Worm (Caenorhabditis elegans): ENCODE results near the gene moc-6.

moc-6 gene

DNA sequence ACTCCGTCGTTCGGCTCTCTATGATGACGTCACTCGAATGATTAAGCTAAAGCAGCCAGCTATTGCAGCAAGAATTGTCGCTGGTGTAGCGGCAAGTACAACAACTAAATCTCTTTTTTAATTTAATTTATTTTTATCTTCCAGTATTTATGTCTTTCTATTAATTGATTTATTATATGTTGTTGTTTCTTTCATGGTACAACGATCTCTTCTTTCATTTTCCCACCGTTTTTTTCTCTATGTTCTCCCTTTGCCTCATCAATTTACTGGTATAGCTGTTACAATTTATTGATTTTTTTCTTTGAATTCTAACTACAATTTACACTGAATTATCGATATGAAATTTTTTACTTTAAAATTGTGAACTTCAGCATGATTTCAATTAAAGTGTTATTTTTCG is at the start of gene moc-6:
Gene moc-6 (plus strand): TSS at position 301 of the 400 bp plus-strand sequence.
- no peak for TF ChIP-seq sptf-2 (GFP tag; optimal IDR thresholded peaks at IDR 0.05)
- no peak for TF ChIP-seq ztf-25 (GFP tag; IDR thresholded peaks at IDR 0.05)
- no peak for TF ChIP-seq akir-1 (GFP tag; optimal IDR thresholded peaks at IDR 0.05)
- no peak for TF ChIP-seq lin-54 (GFP tag; optimal IDR thresholded peaks at IDR 0.05)
- TF ChIP-seq attf-3 (GFP tag; conservative IDR thresholded peaks at IDR 0.05) = no peak
- TF ChIP-seq ceh-58 (GFP tag; IDR thresholded peaks at IDR 0.05) = no peak
- no peak for TF ChIP-seq pbrm-1 (GFP tag; IDR thresholded peaks at IDR 0.05)
- TF ChIP-seq hlh-12 (tag; optimal IDR thresholded peaks at IDR 0.05) = no peak
- no peak for TF ChIP-seq ama-1 (optimal IDR thresholded peaks at IDR 0.05)
- TF ChIP-seq ama-1 (GFP tag; optimal IDR thresholded peaks at IDR 0.05) = no peak
- no peak for TF ChIP-seq F55B11.4 (tag; optimal IDR thresholded peaks at IDR 0.05; ENCODE audit: borderline replicate concordance, insufficient read depth)
- no peak for TF ChIP-seq hlh-26 (GFP tag; conservative IDR thresholded peaks at IDR 0.05)
- TF ChIP-seq egl-18 (GFP tag; IDR thresholded peaks at IDR 0.05) = no peak
- no peak for TF ChIP-seq ceh-40 (GFP tag; IDR thresholded peaks at IDR 0.05)
- TF ChIP-seq Y67H2A.10 (GFP tag; conservative IDR thresholded peaks at IDR 0.05) = no peak
- TF ChIP-seq tlf-1 (GFP tag; optimal IDR thresholded peaks at IDR 0.05) = no peak
- TF ChIP-seq lin-35 (GFP tag; optimal IDR thresholded peaks at IDR 0.05) = no peak
- no peak for TF ChIP-seq nhr-80 (tag; optimal IDR thresholded peaks at IDR 0.05)
- no peak for TF ChIP-seq ccch-3 (GFP tag; optimal IDR thresholded peaks at IDR 0.05)

- TF ChIP-seq cebp-1 (GFP tag; IDR thresholded peaks at IDR 0.05) (no peak), cebp-1 (tag; optimal IDR thresholded peaks at IDR 0.05) (peak; percentile 8), ets-4 (GFP tag; optimal IDR thresholded peaks at IDR 0.05) (peak; percentile 19), dox-1 (GFP tag; IDR thresholded peaks at IDR 0.05) (0 out of 2 replicates have a peak, but pooled peaks have one; percentile 34), nhr-80 (tag; optimal IDR thresholded peaks at IDR 0.05) (peak; percentile 74), ztf-18 (tag; optimal IDR thresholded peaks at IDR 0.05) (no peak), mel-28 (tag; optimal IDR thresholded peaks at IDR 0.05; ENCODE audit: borderline replicate concordance) (no peak), hsf-1 (GFP tag; IDR thresholded peaks at IDR 0.05) (no peak), C17E4.6 (GFP tag; IDR thresholded peaks at IDR 0.05) (0 out of 2 replicates have a peak, but pooled peaks have one; percentile 10), ztf-22 (GFP tag; optimal IDR thresholded peaks at IDR 0.05) (peak; percentile 66)
Observed at ce11 chrIII:5146749-5147148, 49.0 kb upstream of the moc-6 start.

- TF ChIP-seq nhr-80 (tag; optimal IDR thresholded peaks at IDR 0.05) = peak; percentile 40
- TF ChIP-seq let-526 (GFP tag; IDR thresholded peaks at IDR 0.05) = no peak
Observed at ce11 chrIII:5147445-5147844, 48.3 kb upstream of the moc-6 start.

- TF ChIP-seq nhr-27 (tag; optimal IDR thresholded peaks at IDR 0.05) = no peak
- TF ChIP-seq dpff-1 (tag; optimal IDR thresholded peaks at IDR 0.05) = no peak
- TF ChIP-seq madf-3 (GFP tag; IDR thresholded peaks at IDR 0.05) = no peak
- no peak for TF ChIP-seq repo-1 (tag; optimal IDR thresholded peaks at IDR 0.05)
- no peak for TF ChIP-seq T07F8.4 (tag; optimal IDR thresholded peaks at IDR 0.05)
- no peak for TF ChIP-seq let-526 (GFP tag; IDR thresholded peaks at IDR 0.05)
Observed at ce11 chrIII:5149478-5149877, 46.3 kb upstream of the moc-6 start, which contains the start of gene Y54H5A.2. Gene Y54H5A.2, minus strand, starts transcription at chrIII:5149578.

- no peak for TF ChIP-seq snpc-3.4 (tag; optimal IDR thresholded peaks at IDR 0.05)
Observed at ce11 chrIII:5150012-5150411, 45.8 kb upstream of the moc-6 start.
